Worm (Caenorhabditis elegans): ENCODE results near the gene F56F11.4.
A peak's percentile ranks its signal among the peaks of the same experiment; 100 is the strongest.
"Not testable (repeated sequence)": the region's sequence is repeated elsewhere in the genome, so short reads cannot be mapped to it uniquely, and the experiment has no call there.

The F56F11.4 gene

DNA sequence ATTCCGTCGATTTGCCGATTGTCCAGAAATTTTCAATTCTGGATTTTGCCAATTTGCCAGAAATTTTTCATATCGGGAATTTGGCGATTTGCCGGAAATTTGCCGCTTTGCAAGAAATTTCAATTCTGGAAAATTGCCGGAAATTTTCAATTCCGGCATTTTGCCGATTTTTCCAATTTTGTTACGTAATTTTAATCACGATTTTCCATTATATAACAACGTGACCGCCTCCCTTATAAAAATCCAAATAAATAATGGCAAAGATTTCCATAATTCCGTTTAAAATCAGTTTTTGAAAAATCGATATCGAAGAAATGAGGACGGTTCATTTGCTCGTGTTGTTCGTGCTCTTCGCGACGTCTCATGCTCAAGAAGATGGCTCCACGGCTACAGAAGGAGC, 9.3 kb upstream of the F56F11.4 start, which contains the start of gene H34I24.1:
Gene H34I24.1 (plus strand): TSS at position 301 of the 400 bp plus-strand sequence.
- not testable (repeated sequence) for TF ChIP-seq him-1, W03F9.2, dao-5 (tag; optimal IDR thresholded peaks at IDR 0.05)

- TF ChIP-seq W03F9.2 (tag; optimal IDR thresholded peaks at IDR 0.05) (no peak), him-1 (tag; optimal IDR thresholded peaks at IDR 0.05) (no peak), dao-5 (tag; optimal IDR thresholded peaks at IDR 0.05) (no peak)
Observed at ce11 chrIII:2858334-2858733, 2.3 kb downstream of the F56F11.4 start.

- TF ChIP-seq him-1 (tag; optimal IDR thresholded peaks at IDR 0.05): no peak
- TF ChIP-seq dao-5 (tag; optimal IDR thresholded peaks at IDR 0.05): no peak
- TF ChIP-seq W03F9.2 (tag; optimal IDR thresholded peaks at IDR 0.05): no peak
Observed at ce11 chrIII:2864669-2865068, 8.6 kb downstream of the F56F11.4 start.

DNA sequence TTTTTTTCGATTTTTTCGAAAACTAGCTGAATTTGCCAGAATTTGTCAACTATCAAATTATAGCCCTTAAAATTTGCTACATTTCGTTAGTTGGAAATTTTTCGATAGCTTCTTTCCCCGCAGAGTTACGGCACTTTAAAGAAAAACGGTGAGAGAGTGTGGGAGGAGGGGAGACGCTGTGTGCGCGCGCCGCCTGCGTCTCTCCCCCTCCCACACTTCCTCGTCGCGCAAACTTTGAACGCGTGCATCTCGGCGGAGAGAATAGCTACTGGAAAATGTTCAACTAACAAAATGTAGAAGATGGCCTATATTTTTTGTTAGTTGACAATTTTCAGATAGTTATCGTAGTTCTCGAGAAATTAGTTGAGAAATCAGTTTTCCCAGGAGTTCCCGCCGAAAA, 10.6 kb downstream of the F56F11.4 start:
- TF ChIP-seq W03F9.2 (tag; optimal IDR thresholded peaks at IDR 0.05) (no peak), dao-5 (tag; optimal IDR thresholded peaks at IDR 0.05) (no peak), him-1 (tag; optimal IDR thresholded peaks at IDR 0.05) (no peak)

ce11 chrIII:2868416-2868815, 12.4 kb downstream of the F56F11.4 start:
- TF ChIP-seq W03F9.2 (tag; optimal IDR thresholded peaks at IDR 0.05): no peak
- TF ChIP-seq him-1 (tag; optimal IDR thresholded peaks at IDR 0.05): no peak
- no peak for TF ChIP-seq dao-5 (tag; optimal IDR thresholded peaks at IDR 0.05)

DNA sequence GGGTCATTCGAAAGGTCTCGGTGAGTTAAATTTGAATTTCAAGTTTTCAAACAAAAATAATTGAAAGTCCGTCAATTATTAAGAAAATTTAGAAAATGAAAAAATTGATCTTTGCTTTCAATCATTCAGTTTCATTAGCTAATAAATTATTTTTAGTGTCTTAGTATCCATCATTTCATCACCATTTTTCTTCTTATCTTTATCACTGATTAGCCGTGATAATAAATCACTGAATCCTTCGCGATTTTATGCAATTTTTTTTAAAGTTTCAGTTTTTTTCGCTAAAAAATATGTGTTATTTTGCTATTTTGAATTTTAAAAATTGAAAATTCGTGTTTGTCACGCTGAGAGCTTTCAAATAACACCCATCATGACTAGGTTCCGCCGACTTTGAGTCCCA, 13.0 kb downstream of the F56F11.4 start:
- TF ChIP-seq him-1 (tag; optimal IDR thresholded peaks at IDR 0.05) (no peak), W03F9.2 (tag; optimal IDR thresholded peaks at IDR 0.05) (no peak), dao-5 (tag; optimal IDR thresholded peaks at IDR 0.05) (no peak)

ce11 chrIII:2869512-2869911, 13.5 kb downstream of the F56F11.4 start:
- TF ChIP-seq him-1 (tag; optimal IDR thresholded peaks at IDR 0.05): no peak
- no peak for TF ChIP-seq W03F9.2 (tag; optimal IDR thresholded peaks at IDR 0.05)
- no peak for TF ChIP-seq dao-5 (tag; optimal IDR thresholded peaks at IDR 0.05)

DNA sequence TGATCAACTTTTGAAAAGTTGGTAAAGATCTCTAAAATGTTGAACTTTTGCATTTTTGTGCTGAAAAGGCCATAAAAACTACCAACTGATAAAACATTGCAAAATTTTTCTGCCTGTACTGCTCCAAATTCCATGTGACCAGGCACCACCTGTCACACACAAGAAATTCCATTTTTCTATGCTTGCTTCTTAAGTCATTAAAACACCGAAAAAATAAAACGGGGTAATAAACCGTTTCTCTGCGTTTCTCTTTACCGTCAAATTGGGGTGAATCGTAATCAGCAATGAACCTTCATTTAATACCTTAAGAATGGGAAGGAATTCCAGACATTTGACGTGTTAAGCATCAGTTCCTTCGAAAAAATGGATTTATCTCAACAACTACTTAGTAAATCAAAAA, 14.2 kb downstream of the F56F11.4 start:
- TF ChIP-seq W03F9.2 (tag; optimal IDR thresholded peaks at IDR 0.05): no peak
- no peak for TF ChIP-seq dao-5 (tag; optimal IDR thresholded peaks at IDR 0.05)
- TF ChIP-seq him-1 (tag; optimal IDR thresholded peaks at IDR 0.05): no peak

- TF ChIP-seq W03F9.2 (tag; optimal IDR thresholded peaks at IDR 0.05): peak; percentile 1
- no peak for TF ChIP-seq dao-5 (tag; optimal IDR thresholded peaks at IDR 0.05)
Observed at ce11 chrIII:2871817-2872216, 15.8 kb downstream of the F56F11.4 start.

DNA sequence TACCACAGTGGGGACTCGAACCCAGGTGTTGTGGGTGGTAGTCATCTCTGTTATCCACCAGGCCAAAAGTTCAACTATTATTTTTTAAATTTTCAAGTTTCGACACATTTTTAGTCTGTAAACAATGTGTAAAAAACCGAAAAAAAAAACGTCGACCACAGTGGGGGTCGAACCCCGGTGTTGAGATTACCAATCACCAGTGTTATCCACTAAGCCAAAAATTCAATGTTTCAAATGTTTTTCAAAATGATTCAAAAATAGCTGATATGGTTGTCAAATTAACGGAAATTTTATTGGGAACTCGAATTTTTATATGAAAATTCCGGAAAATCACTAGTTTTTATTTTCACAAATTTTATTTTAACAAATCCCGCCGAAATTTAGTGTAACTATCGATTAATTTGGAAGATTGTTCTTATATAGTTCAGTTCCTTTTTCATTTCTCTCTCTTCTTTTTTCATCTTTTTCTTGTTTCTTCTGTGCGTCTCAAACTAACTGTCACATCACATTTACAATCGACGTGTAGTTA, 17.2 kb downstream of the F56F11.4 start:
- TF ChIP-seq W03F9.2 (tag; optimal IDR thresholded peaks at IDR 0.05) (no peak), dao-5 (tag; optimal IDR thresholded peaks at IDR 0.05) (no peak), him-1 (tag; optimal IDR thresholded peaks at IDR 0.05) (no peak)

DNA sequence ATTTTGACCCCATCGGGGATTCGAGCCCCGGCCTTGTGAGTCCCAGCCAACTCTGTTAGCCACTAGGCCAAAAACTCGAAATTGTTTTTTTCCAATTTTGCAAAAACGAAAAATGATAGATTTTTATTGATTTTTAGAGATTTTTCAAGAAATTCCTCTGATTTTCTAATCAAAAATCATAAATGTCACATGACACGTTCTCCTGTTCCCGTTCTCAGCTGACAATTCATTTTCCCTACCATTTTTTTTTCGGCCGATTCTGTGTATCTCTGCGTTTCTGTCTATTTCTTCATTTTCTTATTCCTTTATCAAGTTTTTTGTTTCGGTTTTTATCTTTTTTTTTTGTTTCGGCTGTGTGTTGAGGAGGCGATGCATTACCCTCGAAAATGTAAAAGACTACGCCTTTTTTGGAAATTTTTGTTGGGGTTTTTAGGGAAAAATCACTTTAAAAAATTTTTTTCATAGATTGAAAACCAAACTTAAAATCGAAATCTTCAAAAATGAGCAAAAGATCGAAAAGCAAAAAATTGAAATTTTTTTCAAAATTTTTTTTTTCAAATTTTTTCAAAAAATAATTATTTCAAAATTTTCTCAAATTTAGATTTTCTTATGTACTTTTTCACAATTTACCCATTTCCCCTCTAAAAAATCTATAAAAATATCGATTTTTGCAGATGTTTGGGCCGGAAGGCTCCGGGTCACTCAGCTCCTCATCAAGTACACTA, 18.3 kb downstream of the F56F11.4 start, which contains the start of gene klf-1:
Gene klf-1 (plus strand): TSS at position 675 of the 725 bp plus-strand sequence.
- TF ChIP-seq W03F9.2 (tag; optimal IDR thresholded peaks at IDR 0.05) (no peak), him-1 (tag; optimal IDR thresholded peaks at IDR 0.05) (no peak), dao-5 (tag; optimal IDR thresholded peaks at IDR 0.05) (no peak)

DNA sequence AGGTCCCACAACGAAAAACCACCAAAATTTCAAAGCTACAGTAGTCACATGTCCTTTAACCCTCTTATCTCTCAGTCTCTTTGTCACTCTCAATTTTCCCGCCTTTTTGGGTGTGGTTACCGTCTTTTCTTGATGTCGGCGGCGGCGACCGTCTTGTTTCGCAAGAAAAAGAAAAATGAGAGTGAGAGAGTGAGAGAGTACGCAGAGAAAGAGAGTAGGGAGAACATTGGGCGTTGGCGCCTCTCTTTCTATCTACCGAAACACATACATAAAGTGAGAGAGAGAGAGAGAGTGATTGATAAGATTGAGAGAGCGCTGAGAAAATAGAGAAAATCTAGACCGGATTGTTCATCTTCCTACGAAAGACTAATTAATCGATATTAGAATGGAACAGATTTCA, 19.9 kb downstream of the F56F11.4 start:
- TF ChIP-seq W03F9.2 (tag; optimal IDR thresholded peaks at IDR 0.05) (peak; percentile 16), him-1 (tag; optimal IDR thresholded peaks at IDR 0.05) (no peak)

- no peak for TF ChIP-seq W03F9.2 (tag; optimal IDR thresholded peaks at IDR 0.05)
- no peak for TF ChIP-seq him-1 (tag; optimal IDR thresholded peaks at IDR 0.05)
- TF ChIP-seq dao-5 (tag; optimal IDR thresholded peaks at IDR 0.05): no peak
Observed at ce11 chrIII:2879703-2880102, 23.7 kb downstream of the F56F11.4 start.

ce11 chrIII:2881117-2881516, 25.1 kb downstream of the F56F11.4 start:
- TF ChIP-seq W03F9.2 (tag; optimal IDR thresholded peaks at IDR 0.05) (no peak), him-1 (tag; optimal IDR thresholded peaks at IDR 0.05) (no peak), dao-5 (tag; optimal IDR thresholded peaks at IDR 0.05) (no peak)

- not testable (repeated sequence) for TF ChIP-seq him-1, dao-5, W03F9.2 (tag; optimal IDR thresholded peaks at IDR 0.05)
Observed at ce11 chrIII:2881989-2882388, 26.0 kb downstream of the F56F11.4 start, which contains the start of gene F56F11.2. F56F11.2 (plus strand) TSS chrIII:2882289.

Measured in whole organism, L4/young adult.